Fruit fly (Drosophila melanogaster): Measurements from ENCODE around the gene CG17349.

CG17349 gene

DNA sequence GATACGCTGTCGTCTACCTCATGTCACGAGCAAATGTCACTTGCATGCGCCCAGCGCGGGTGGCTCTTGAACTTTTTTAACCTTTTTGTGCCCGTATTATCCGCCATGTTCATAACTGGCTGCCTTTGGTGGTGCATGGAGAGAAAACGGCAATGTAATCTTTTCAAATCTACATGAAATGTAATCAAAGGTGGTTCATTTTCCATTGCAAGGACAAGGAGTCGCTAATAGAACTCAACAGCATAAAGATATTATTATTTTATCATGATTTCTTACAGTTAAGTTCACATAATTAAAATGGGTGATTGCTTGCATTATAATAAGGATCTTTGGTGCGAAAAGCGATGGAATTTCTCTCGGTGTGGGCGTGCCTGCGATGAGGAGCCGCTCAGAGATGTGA is 27.5 kb upstream of the CG17349 start (continued):
- TF ChIP-seq CG9705 (GFP tag; optimal IDR thresholded peaks at IDR 0.05), result no peak
- no peak for TF ChIP-seq Mio (GFP tag; optimal IDR thresholded peaks at IDR 0.05)

DNA sequence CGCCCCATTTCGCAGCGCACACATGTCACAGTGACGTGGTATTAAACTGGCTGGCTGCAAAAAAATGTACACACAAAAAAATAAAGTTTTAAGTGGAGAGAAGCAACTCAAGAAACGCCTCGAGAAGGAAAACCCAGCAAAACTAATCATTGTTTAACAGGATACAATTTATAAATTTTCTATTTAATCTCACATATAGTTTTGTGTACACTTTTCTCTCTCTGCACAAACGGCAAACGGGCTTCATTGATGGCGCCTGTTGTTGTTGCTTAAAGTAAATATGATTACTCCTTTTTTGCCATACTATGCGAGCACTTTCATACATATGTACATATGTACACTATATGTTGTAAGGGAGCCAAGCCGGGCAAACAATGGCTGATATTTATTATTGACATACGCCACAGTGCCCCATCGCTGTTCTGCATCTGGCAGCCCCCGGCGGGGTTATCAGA is 12.2 kb upstream of the CG17349 start:
- peak; percentile 65 for TF ChIP-seq rgr (GFP tag; optimal IDR thresholded peaks at IDR 0.05)
- peak; percentile 49 for TF ChIP-seq HLH106 (tag; optimal IDR thresholded peaks at IDR 0.05)
- TF ChIP-seq h (GFP tag; optimal IDR thresholded peaks at IDR 0.05), result peak; percentile 71
- no peak for TF ChIP-seq dl (GFP tag; optimal IDR thresholded peaks at IDR 0.05; ENCODE audit: insufficient read depth in 1 of 2, partially characterized antibody in 2 of 2)
- no peak for TF ChIP-seq N (GFP tag; optimal IDR thresholded peaks at IDR 0.05)
- TF ChIP-seq Dfd (GFP tag; optimal IDR thresholded peaks at IDR 0.05), result no peak
- TF ChIP-seq foxo (GFP tag; optimal IDR thresholded peaks at IDR 0.05), result peak in 1 of 2 experiments; percentile 69
- TF ChIP-seq ey (GFP tag; optimal IDR thresholded peaks at IDR 0.05), result peak; percentile 67
- TF ChIP-seq dmrt93B (GFP tag; optimal IDR thresholded peaks at IDR 0.05), result peak; percentile 23
- TF ChIP-seq br (GFP tag; optimal IDR thresholded peaks at IDR 0.05), result peak; percentile 71
- TF ChIP-seq Abd-B (GFP tag; optimal IDR thresholded peaks at IDR 0.05), result no peak
- peak; percentile 68 for TF ChIP-seq fru (GFP tag; optimal IDR thresholded peaks at IDR 0.05)
- peak; percentile 36 for TF ChIP-seq woc (GFP tag; optimal IDR thresholded peaks at IDR 0.05)
- peak; percentile 20 for TF ChIP-seq tai (GFP tag; optimal IDR thresholded peaks at IDR 0.05)
- TF ChIP-seq Jra (GFP tag; optimal IDR thresholded peaks at IDR 0.05), result no peak
- TF ChIP-seq brk (GFP tag; optimal IDR thresholded peaks at IDR 0.05), result peak; percentile 43
- no peak for TF ChIP-seq Mio (GFP tag; optimal IDR thresholded peaks at IDR 0.05)
- no peak for TF ChIP-seq Myc (optimal IDR thresholded peaks at IDR 0.05)
- no peak for TF ChIP-seq Dif (GFP tag; optimal IDR thresholded peaks at IDR 0.05; ENCODE audit: partially characterized antibody)
- TF ChIP-seq Vsx2 (GFP tag; optimal IDR thresholded peaks at IDR 0.05; ENCODE audit: partially characterized antibody), result no peak
- no peak for TF ChIP-seq Hr78 (GFP tag; optimal IDR thresholded peaks at IDR 0.05)
- no peak for TF ChIP-seq CrebA (GFP tag; optimal IDR thresholded peaks at IDR 0.05; ENCODE audit: borderline replicate concordance)
- no peak for TF ChIP-seq pan (optimal IDR thresholded peaks at IDR 0.05)
- no peak for TF ChIP-seq GATAd (GFP tag; optimal IDR thresholded peaks at IDR 0.05)
- no peak for TF ChIP-seq dsf (GFP tag; optimal IDR thresholded peaks at IDR 0.05; ENCODE audit: borderline replicate concordance)
- TF ChIP-seq Hnf4 (GFP tag; optimal IDR thresholded peaks at IDR 0.05), result peak; percentile 61
- TF ChIP-seq psq (GFP tag; optimal IDR thresholded peaks at IDR 0.05), result peak; percentile 51
- TF ChIP-seq lola (GFP tag; optimal IDR thresholded peaks at IDR 0.05), result no peak
- peak; percentile 40 for TF ChIP-seq sage (GFP tag; optimal IDR thresholded peaks at IDR 0.05)
- TF ChIP-seq CG32264 (GFP tag; optimal IDR thresholded peaks at IDR 0.05), result no peak
- TF ChIP-seq OdsH (GFP tag; optimal IDR thresholded peaks at IDR 0.05), result peak; percentile 65
- no peak for TF ChIP-seq Hr83 (GFP tag; optimal IDR thresholded peaks at IDR 0.05; ENCODE audit: poor library complexity, severe bottlenecking)
- TF ChIP-seq Rel (GFP tag; optimal IDR thresholded peaks at IDR 0.05), result no peak
- TF ChIP-seq Rel (tag; optimal IDR thresholded peaks at IDR 0.05), result no peak
- TF ChIP-seq sv (GFP tag; optimal IDR thresholded peaks at IDR 0.05), result peak; percentile 17
- no peak for TF ChIP-seq CG9705 (GFP tag; optimal IDR thresholded peaks at IDR 0.05)
- TF ChIP-seq usp (GFP tag; optimal IDR thresholded peaks at IDR 0.05), result no peak
- TF ChIP-seq Sp1 (GFP tag; optimal IDR thresholded peaks at IDR 0.05), result peak; percentile 41
- TF ChIP-seq jim (GFP tag; optimal IDR thresholded peaks at IDR 0.05), result no peak

DNA sequence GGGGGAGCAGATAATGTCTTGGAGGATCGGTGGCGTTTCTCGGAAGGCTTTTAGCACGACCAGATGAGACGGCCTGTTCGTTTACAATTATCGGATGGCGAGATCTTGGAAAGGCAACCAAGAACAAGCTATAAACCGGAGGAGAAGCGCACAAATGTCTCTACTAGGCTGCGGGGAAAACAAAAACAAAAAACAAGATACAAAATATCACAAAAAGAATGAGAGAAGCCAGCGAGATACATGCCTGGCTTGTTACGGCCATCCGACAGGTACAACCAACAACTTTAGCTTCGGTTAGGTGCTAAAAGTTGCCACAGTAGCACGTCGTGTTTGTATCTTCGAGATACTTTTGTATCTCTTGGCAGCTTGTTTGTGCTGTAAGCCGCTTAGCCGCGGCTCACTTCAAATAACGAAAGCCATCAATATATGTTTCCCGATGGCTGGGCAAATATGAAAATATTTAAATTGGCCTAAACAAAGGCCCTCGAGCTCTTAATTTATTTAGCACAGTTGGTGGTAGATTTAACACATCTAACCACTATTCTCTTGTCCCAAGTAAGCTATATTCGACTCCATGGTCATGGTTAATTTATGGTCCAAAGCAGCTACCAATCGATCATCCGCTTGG is 10.3 kb upstream of the CG17349 start:
- TF ChIP-seq CrebA (GFP tag; optimal IDR thresholded peaks at IDR 0.05; ENCODE audit: borderline replicate concordance) (no peak), woc (GFP tag; optimal IDR thresholded peaks at IDR 0.05) (no peak), Vsx2 (GFP tag; optimal IDR thresholded peaks at IDR 0.05; ENCODE audit: partially characterized antibody) (no peak), ey (GFP tag; optimal IDR thresholded peaks at IDR 0.05) (no peak), CG32264 (GFP tag; optimal IDR thresholded peaks at IDR 0.05) (no peak), br (GFP tag; optimal IDR thresholded peaks at IDR 0.05) (no peak), lola (GFP tag; optimal IDR thresholded peaks at IDR 0.05) (no peak), Dfd (GFP tag; optimal IDR thresholded peaks at IDR 0.05) (no peak), brk (GFP tag; optimal IDR thresholded peaks at IDR 0.05) (no peak), Hr83 (GFP tag; optimal IDR thresholded peaks at IDR 0.05; ENCODE audit: poor library complexity, severe bottlenecking) (no peak), fru (GFP tag; optimal IDR thresholded peaks at IDR 0.05) (no peak), Hnf4 (GFP tag; optimal IDR thresholded peaks at IDR 0.05) (no peak), Abd-B (GFP tag; optimal IDR thresholded peaks at IDR 0.05) (no peak), Rel (GFP tag; optimal IDR thresholded peaks at IDR 0.05) (no peak), Rel (tag; optimal IDR thresholded peaks at IDR 0.05) (no peak), Jra (GFP tag; optimal IDR thresholded peaks at IDR 0.05) (no peak), psq (GFP tag; optimal IDR thresholded peaks at IDR 0.05) (no peak), dsf (GFP tag; optimal IDR thresholded peaks at IDR 0.05; ENCODE audit: borderline replicate concordance) (no peak)
